Worm (Caenorhabditis elegans) whole organism, midembryonic: Measurements from ENCODE around the gene paic-1.
A peak's percentile ranks its signal among the peaks of the same experiment; 100 is the strongest.

Source experiments
- T22C8.4 ChIP-seq: fragments of 200-800 bp; sonication (Bioruptor generic); IDR thresholded peaks from 2 replicates; pipeline ENCODE4 v1.3.6; 2022; ENCODE audit warnings: missing genetic modification characterization, missing compliant biosample characterization
- cog-1 ChIP-seq: sonication (generic microtip); optimal IDR thresholded peaks from 2 replicates; lab custom pipeline; 2016; ENCODE audit warnings: missing genetic modification characterization, missing compliant biosample characterization
- flt-1 ChIP-seq: fragments of 200-800 bp; sonication (Bioruptor generic); IDR thresholded peaks from 2 replicates; pipeline ENCODE4 v1.3.6; 2022; ENCODE audit warnings: missing genetic modification characterization, missing compliant biosample characterization
- klf-2 ChIP-seq: fragments of 200-800 bp; sonication (Bioruptor generic); conservative IDR thresholded peaks from 2 replicates; pipeline ENCODE4 v1.3.6; 2022; ENCODE audit warnings: missing genetic modification reagents, missing genetic modification characterization, missing compliant biosample characterization
- med-1 ChIP-seq: sonication (generic microtip); optimal IDR thresholded peaks from 2 replicates; lab custom pipeline; 2017; ENCODE audit warnings: missing genetic modification characterization, mild to moderate bottlenecking, missing compliant biosample characterization, antibody characterized with exemption, missing genetic modification reagents; ENCODE audit not compliant: insufficient read depth
- ref-1 ChIP-seq: fragments of 200-800 bp; sonication (Bioruptor generic); conservative IDR thresholded peaks from 2 replicates; pipeline ENCODE4 v1.3.6; 2022; ENCODE audit warnings: missing genetic modification reagents, missing genetic modification characterization, missing compliant biosample characterization
- tab-1 ChIP-seq: fragments of 200-800 bp; sonication (Bioruptor generic); IDR thresholded peaks from 2 replicates; pipeline ENCODE4 v1.3.6; 2022; ENCODE audit warnings: missing genetic modification characterization, missing compliant biosample characterization
- ztf-23 ChIP-seq: fragments of 200-800 bp; sonication (Bioruptor generic); IDR thresholded peaks from 2 replicates; pipeline ENCODE4 v1.3.6; 2022; ENCODE audit warnings: missing genetic modification reagents, missing genetic modification characterization, missing compliant biosample characterization
- ztf-29 ChIP-seq: fragments of 200-800 bp; sonication (Bioruptor generic); IDR thresholded peaks from 2 replicates; pipeline ENCODE4 v1.3.6; 2022; ENCODE audit warnings: missing genetic modification reagents, missing genetic modification characterization, missing compliant biosample characterization

paic-1 gene

DNA sequence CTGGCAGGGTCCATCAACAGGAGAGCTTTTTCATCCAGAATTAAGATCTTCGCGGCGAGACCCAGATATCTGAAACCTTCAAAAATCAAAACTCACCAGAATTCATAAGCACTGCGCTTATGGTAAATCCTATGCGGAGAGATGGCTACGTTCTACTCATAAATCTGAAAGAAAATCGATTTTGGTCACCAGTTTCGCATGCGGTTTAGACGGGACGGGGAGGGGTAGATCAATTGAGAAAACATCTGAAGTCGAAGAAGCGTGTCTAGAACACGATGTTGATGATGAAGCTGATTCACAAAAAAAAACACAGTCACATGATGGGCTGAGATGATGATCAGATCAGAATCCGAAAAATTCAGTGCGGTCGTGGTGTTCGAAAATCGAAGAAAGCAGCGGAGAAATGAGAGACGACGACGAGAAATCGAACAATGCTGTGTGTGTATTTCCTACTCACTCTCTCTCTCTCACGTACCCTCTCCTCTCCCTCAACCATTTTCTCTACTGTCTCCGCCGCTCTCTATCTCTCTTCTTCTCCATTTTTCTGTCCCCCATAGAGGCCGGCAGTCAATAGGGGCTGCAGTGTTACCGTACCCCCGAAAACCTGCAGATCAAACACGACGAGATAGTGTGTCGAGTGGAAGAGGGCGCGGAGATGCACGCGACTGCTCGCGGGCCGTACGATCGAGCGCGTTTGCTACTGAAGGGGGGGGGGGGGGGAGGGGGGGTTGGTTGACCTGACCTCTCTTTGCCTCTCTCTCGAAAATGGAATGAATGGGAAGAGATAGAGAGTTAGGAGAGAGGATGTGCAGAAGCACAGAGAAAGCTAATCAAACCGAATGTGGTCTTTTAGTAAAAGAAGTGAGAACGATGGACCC, 4.2 kb upstream of the paic-1 start, which contains the start of gene ntl-2:
Gene ntl-2, minus strand, starts transcription at position 171 of the 878 bp plus-strand sequence.
- TF ChIP-seq klf-2 (0 out of 2 replicates have a peak, but pooled peaks have one; percentile 50), ref-1 (GFP tag; lab: Robert Waterston, UW) (no peak), med-1 (no peak), cog-1 (tag; lab: Kevin White, UChicago) (peak; percentile 85), tab-1 (GFP tag; lab: Robert Waterston, UW) (peak; percentile 70; the same call in 1 of the 2 replicates), flt-1 (GFP tag; lab: Robert Waterston, UW) (peak; percentile 83; the same call in 1 of the 2 replicates), ztf-29 (GFP tag; lab: Robert Waterston, UW) (peak; percentile 47; the same call in 1 of the 2 replicates), ztf-23 (GFP tag; lab: Robert Waterston, UW) (peak; percentile 78), T22C8.4 (GFP tag; lab: Robert Waterston, UW) (0 out of 2 replicates have a peak, but pooled peaks have one; percentile 11)

DNA sequence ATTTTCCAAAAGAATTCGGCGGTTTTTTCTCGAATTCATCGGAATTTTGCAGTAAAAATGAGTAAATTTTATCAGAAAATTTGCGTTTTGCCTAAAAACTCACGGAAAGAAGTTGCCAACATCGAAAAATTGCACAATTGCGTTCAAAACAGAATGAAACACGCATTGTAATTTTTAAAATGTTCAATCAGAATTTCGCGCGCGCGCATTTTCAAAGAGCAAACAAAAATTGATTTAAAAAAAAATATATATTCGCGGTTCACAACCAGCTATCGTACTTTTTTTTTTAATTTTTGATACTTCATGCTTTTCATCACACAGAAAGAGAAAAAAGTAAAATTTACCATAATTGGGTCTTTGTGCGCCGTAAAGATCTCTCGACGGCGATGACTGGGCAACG, 2.6 kb upstream of the paic-1 start:
- TF ChIP-seq med-1 (no peak), tab-1 (GFP tag; lab: Robert Waterston, UW) (no peak), ztf-23 (GFP tag; lab: Robert Waterston, UW) (no peak), klf-2 (no peak), ref-1 (GFP tag; lab: Robert Waterston, UW) (no peak), T22C8.4 (GFP tag; lab: Robert Waterston, UW) (no peak), ztf-29 (GFP tag; lab: Robert Waterston, UW) (no peak), flt-1 (GFP tag; lab: Robert Waterston, UW) (no peak), cog-1 (tag; lab: Kevin White, UChicago) (no peak)

DNA sequence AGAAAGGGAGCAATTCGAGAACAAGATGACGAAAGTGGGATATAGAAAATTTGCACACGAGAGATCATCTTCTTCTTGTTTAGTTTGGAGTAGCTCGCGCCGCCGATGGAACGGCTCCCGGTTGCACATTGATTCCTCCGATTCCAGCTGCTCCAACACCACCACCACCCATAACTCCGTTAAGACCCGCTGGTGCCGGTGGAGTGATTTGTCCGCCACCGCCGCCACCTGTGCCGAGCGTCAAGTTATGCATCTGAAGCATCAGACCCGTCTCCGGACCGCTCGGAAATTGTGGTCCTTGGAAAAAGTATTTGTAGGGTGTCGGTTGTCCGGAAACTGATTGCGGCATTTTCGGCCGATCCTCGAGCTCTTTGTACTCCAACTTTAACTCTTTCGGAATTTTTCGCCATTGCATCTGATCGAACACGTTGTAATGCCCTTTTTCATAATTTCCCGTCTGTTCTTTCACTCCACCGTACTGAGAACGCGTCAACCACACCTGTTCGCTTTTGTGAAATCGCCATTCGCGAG, 607 bp upstream of the paic-1 start:
- no peak for TF ChIP-seq cog-1 (tag; lab: Kevin White, UChicago)
- no peak for TF ChIP-seq T22C8.4 (GFP tag; lab: Robert Waterston, UW)
- TF ChIP-seq ref-1 (GFP tag; lab: Robert Waterston, UW) = no peak
- TF ChIP-seq med-1 = no peak
- TF ChIP-seq tab-1 (GFP tag; lab: Robert Waterston, UW) = no peak
- no peak for TF ChIP-seq flt-1 (GFP tag; lab: Robert Waterston, UW)
- no peak for TF ChIP-seq ztf-23 (GFP tag; lab: Robert Waterston, UW)
- no peak for TF ChIP-seq klf-2
- no peak for TF ChIP-seq ztf-29 (GFP tag; lab: Robert Waterston, UW)

DNA sequence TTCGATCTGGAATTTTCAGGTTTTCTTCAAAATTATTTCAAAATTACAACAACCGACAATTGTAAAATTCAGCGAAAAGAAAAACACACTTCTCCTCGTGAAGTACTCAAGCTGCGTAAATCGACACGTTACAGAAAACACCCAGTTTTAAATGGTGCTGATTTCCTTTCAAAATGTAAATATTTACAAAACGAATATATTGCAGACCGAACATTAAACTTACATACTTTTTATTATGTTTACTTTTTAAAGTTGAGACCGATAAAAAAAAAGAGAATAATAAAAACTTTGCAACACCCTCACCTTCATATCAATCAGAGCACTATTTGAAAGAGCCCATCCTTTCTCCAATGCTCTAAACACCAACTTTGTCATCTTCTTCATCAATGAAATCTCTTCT, 1.5 kb downstream of the paic-1 start:
- TF ChIP-seq ref-1 (GFP tag; lab: Robert Waterston, UW) = no peak
- no peak for TF ChIP-seq ztf-29 (GFP tag; lab: Robert Waterston, UW)
- TF ChIP-seq cog-1 (tag; lab: Kevin White, UChicago) = no peak
- TF ChIP-seq flt-1 (GFP tag; lab: Robert Waterston, UW) = no peak

DNA sequence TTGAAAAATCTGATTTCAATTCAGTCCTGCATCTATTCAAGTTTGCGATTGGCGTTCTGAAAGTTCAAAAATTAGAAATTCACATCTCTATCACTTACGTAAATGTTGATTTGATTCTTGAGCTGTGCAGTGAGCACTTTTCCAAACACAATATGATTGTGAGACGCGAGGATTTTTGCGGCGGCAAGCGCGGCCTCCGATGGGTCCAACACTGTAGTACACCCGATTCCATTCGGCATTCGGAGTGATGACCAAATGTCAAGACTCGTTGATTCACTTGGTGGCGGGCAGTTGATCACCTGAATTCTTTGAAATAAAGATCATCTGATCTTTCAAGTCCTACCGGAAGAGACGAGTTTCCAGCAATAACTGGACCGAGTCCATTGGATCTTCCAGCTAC, 2.6 kb downstream of the paic-1 start:
- TF ChIP-seq ref-1 (GFP tag; lab: Robert Waterston, UW) = no peak
- no peak for TF ChIP-seq cog-1 (tag; lab: Kevin White, UChicago)

DNA sequence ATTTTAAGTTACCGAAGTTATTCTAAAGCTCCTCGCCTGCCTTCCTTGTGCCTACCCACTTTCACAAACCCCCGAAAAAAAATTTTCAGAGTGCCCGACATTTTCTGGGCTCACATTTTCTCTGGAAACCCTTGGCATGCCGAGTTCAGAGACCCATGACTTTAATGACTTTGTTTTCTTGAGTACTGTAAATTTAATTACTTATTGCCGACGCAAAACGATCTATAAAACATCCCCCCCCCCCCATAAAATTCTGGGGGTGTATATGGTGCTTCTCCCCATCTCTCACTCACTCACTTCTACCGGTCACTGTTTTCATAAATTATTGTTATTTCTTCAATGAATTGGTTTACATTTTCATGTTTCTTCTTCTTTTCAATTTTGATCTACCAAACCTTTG, 4.4 kb downstream of the paic-1 start, which contains the start of gene try-9:
Gene try-9, plus strand, starts transcription at position 301 of the 400 bp plus-strand sequence.
- TF ChIP-seq klf-2 = no peak
- no peak for TF ChIP-seq cog-1 (tag; lab: Kevin White, UChicago)
- TF ChIP-seq flt-1 (GFP tag; lab: Robert Waterston, UW) = no peak
- TF ChIP-seq ref-1 (GFP tag; lab: Robert Waterston, UW) = no peak
- no peak for TF ChIP-seq ztf-29 (GFP tag; lab: Robert Waterston, UW)
- TF ChIP-seq med-1 = no peak
- TF ChIP-seq tab-1 (GFP tag; lab: Robert Waterston, UW) = no peak
- TF ChIP-seq T22C8.4 (GFP tag; lab: Robert Waterston, UW) = no peak
- TF ChIP-seq ztf-23 (GFP tag; lab: Robert Waterston, UW) = no peak

DNA sequence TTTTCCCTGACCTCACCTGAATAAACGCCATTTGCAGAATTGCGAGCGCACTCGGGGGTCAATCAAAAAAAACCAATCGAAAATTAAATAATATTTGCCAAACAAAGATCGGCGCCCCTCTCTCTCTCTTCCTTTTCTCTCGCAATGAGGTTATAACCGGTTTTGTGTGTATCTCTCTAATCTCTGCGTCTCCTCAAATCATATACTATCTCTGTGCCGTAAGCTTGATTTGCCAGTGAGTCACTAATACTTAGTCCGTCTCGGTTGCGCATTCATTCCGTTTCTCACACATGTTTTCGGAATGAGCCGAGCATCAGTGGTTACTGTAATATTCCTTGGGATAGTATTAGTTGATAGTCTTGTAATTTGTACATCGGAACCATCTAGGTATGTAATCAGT, 10.2 kb downstream of the paic-1 start:
- TF ChIP-seq ref-1 (GFP tag; lab: Robert Waterston, UW) (no peak), ztf-29 (GFP tag; lab: Robert Waterston, UW) (no peak), cog-1 (tag; lab: Kevin White, UChicago) (no peak)

DNA sequence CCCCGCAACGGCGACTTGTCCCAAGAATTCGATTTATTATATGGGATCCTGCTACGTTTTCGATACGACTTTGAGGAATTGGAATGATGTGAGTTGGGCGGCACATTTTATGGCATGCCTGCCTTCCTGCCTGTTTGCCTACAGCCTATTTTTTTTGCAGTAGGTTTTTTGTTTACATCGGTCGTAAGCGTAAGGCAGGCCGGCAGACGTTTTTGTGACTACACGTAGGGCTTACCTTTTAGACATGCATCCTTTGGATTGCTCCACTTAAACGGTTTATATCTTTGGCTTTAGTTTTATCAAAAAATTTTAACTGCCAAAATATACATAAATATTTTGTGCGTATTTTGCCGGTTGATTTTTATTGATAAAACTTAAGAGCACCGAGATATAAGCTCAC, 13.1 kb downstream of the paic-1 start:
- no peak for TF ChIP-seq med-1
- no peak for TF ChIP-seq ref-1 (GFP tag; lab: Robert Waterston, UW)
- no peak for TF ChIP-seq ztf-29 (GFP tag; lab: Robert Waterston, UW)
- TF ChIP-seq tab-1 (GFP tag; lab: Robert Waterston, UW) = no peak

DNA sequence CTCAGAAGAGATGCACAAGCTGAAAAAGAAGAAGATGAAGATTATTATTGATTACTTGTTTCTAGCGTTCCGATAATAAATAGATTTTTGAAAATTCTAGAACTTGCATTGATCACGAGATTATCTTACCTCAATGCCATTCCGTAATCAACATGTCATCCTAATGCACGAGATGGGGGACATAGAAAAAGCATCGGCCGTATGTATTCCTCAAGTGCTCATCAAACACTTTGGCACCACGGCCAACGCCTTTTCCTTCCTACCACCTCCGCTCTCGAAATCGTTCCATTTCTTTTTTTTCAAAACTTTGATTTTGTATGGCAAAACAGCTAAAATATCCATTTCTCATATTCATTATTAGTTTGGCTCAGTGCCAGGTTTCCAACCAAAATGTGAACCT, 13.6 kb downstream of the paic-1 start, which contains the start of gene lat-2:
Gene lat-2, plus strand, starts transcription at position 301 of the 400 bp plus-strand sequence.
- TF ChIP-seq T22C8.4 (GFP tag; lab: Robert Waterston, UW) = no peak
- TF ChIP-seq med-1 = no peak
- no peak for TF ChIP-seq ref-1 (GFP tag; lab: Robert Waterston, UW)
- no peak for TF ChIP-seq klf-2
- TF ChIP-seq flt-1 (GFP tag; lab: Robert Waterston, UW) = no peak
- no peak for TF ChIP-seq ztf-29 (GFP tag; lab: Robert Waterston, UW)
- no peak for TF ChIP-seq tab-1 (GFP tag; lab: Robert Waterston, UW)

DNA sequence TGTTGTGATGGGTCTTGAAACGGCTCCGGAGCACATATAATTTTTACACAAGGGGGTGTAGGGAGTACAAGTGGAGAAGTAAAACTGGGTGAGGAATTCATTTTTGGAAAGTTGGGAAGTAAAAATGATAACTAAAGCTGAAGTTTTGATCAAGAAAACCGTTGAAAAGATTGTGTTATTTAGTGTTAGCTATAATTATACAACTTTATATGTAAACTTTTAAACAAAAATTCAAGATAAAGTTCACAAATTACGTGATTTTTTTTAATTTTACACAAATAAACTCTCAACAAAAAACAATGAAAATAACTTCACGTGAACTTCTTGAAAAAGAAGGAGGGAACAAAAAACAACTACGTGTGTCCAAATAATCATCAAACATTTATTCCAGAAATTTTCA, 17.1 kb downstream of the paic-1 start, which contains the start of the genes H20J04.7 and H20J04.1:
Gene H20J04.7, minus strand, starts transcription at position 101 of the 400 bp plus-strand sequence.
Gene H20J04.1, plus strand, starts transcription at position 397 of the 400 bp plus-strand sequence.
- no peak for TF ChIP-seq flt-1 (GFP tag; lab: Robert Waterston, UW)
- TF ChIP-seq ztf-23 (GFP tag; lab: Robert Waterston, UW) = no peak
- no peak for TF ChIP-seq med-1
- no peak for TF ChIP-seq klf-2
- no peak for TF ChIP-seq ref-1 (GFP tag; lab: Robert Waterston, UW)
- no peak for TF ChIP-seq ztf-29 (GFP tag; lab: Robert Waterston, UW)
- TF ChIP-seq cog-1 (tag; lab: Kevin White, UChicago) = no peak
- no peak for TF ChIP-seq T22C8.4 (GFP tag; lab: Robert Waterston, UW)
- TF ChIP-seq tab-1 (GFP tag; lab: Robert Waterston, UW) = no peak
